Fruit fly (Drosophila melanogaster): ENCODE measurements around the gene wls.

The wls gene

DNA sequence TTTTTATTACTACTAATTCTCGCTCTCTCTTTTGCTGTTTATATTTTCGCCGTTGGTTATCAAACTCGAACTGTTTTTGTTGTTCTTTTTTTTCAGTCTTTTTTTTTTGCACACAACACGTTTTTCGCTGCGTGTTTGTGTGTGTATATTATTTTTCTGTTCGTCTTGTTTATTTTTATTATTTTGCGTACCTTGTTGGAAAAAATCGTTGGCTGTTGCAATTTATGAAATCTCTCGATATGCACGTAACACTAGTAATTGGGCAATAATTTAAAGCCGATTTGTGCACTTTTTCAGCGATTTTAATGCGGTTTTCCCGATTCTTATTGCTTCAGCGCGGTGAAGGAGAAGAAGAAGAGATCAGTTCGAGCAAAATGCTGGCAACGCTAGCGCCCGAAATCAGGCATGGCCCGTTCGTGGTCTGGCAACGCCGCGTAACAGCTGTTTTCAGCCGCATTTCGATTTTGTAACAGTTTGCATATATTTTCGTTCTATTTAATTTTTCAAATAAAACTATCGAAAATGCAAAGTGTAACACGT lies 48.9 kb downstream of the wls start, which contains the start of the genes FoxK and mRpL2:
TSS of gene FoxK (minus strand) at position 365 of the 540 bp plus-strand sequence.
TSS of gene mRpL2 (plus strand) at position 429 of the 540 bp plus-strand sequence.
- TF ChIP-seq CG13204 (GFP tag; optimal IDR thresholded peaks at IDR 0.05) (peak; percentile 89), CG4496 (GFP tag; IDR thresholded peaks at IDR 0.05) (peak; percentile 80), CG8301 (tag; optimal IDR thresholded peaks at IDR 0.05) (peak; percentile 82), CG12605 (GFP tag; IDR thresholded peaks at IDR 0.05) (peak; percentile 90), CG8159 (tag; optimal IDR thresholded peaks at IDR 0.05) (peak; percentile 84), gl (tag; optimal IDR thresholded peaks at IDR 0.05) (peak; percentile 95), rn (GFP tag; IDR thresholded peaks at IDR 0.05) (peak; percentile 39; the same call in 1 of the 2 replicates), D1 (tag; optimal IDR thresholded peaks at IDR 0.05) (peak; percentile 43), Snoo (tag; optimal IDR thresholded peaks at IDR 0.05) (peak; percentile 68), CG32121 (GFP tag; IDR thresholded peaks at IDR 0.05) (peak; percentile 63; the same call in 1 of the 2 replicates), Pif1B (GFP tag; optimal IDR thresholded peaks at IDR 0.05) (peak; percentile 92), fd96Ca (GFP tag; IDR thresholded peaks at IDR 0.05) (peak; percentile 69; the same call in 1 of the 3 replicates), Ets98B (GFP tag; IDR thresholded peaks at IDR 0.05) (peak; percentile 76), CG9948 (tag; optimal IDR thresholded peaks at IDR 0.05) (peak; percentile 66), CG10348 (GFP tag; IDR thresholded peaks at IDR 0.05) (no peak), CG15710 (tag; optimal IDR thresholded peaks at IDR 0.05) (peak; percentile 84), CG14655 (GFP tag; optimal IDR thresholded peaks at IDR 0.05) (peak; percentile 89), CG34367 (tag; optimal IDR thresholded peaks at IDR 0.05) (peak; percentile 87), EcR (GFP tag; optimal IDR thresholded peaks at IDR 0.05) (peak; percentile 17), CG17806 (tag; optimal IDR thresholded peaks at IDR 0.05) (peak; percentile 74), Pif1A (GFP tag; optimal IDR thresholded peaks at IDR 0.05) (peak; percentile 91)

DNA sequence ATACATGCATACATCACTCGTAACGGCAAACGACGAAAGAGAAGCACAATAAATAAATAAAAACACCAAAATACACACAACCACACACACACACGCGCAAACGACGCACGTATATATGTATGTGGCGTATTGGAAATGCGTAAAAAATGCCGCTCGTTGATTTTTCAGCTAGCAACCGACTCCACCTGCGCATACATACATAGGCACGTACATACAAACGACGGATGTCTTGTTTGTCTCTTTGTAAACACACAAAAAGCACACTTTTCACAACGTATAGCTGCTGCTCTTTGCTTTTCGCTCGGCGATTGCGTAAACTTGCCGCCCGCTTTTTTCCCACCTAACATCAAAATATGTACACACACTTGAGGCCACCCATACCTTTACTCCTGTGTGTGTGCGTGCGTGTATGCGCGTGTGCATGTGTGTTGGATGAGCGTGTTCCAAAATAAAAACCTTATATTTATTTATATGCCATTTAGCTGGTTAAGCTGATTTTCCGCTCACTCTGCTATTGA lies 49.5 kb downstream of the wls start:
- TF ChIP-seq CG10348 (GFP tag; IDR thresholded peaks at IDR 0.05) (no peak), D1 (tag; optimal IDR thresholded peaks at IDR 0.05) (no peak), rn (GFP tag; IDR thresholded peaks at IDR 0.05) (no peak), CG8301 (tag; optimal IDR thresholded peaks at IDR 0.05) (no peak)

DNA sequence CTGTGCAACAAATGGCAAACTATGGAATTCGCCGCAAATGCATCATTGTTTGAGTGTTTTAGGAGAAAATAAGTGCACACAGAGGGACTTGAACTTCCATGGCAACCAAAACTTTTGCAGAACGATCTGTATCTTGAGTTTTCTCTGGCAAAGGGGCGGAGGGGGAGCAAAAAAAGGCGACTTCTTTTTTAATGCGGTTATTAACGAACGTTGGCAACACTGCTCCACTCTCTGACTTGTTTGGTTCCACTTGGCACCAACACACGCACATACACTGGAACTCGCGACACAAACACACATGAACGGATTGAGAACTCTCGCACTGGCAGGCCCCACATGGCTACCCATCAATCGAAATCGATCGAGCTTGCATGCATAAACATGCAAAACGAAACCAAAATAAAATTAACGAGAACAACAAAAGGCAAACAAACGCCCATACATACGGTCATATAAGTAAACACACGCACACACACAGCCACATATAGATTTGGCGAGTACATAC lies 50.0 kb downstream of the wls start:
- TF ChIP-seq Ets98B (GFP tag; IDR thresholded peaks at IDR 0.05) (peak; percentile 29; the same call in 1 of the 2 replicates), D1 (tag; optimal IDR thresholded peaks at IDR 0.05) (no peak), Pif1B (GFP tag; optimal IDR thresholded peaks at IDR 0.05) (no peak), CG8159 (tag; optimal IDR thresholded peaks at IDR 0.05) (no peak), rn (GFP tag; IDR thresholded peaks at IDR 0.05) (peak; percentile 46), CG12605 (GFP tag; IDR thresholded peaks at IDR 0.05) (no peak), CG17806 (tag; optimal IDR thresholded peaks at IDR 0.05) (no peak), CG32121 (GFP tag; IDR thresholded peaks at IDR 0.05) (no peak), CG9948 (tag; optimal IDR thresholded peaks at IDR 0.05) (no peak), CG10348 (GFP tag; IDR thresholded peaks at IDR 0.05) (no peak), CG34367 (tag; optimal IDR thresholded peaks at IDR 0.05) (no peak), EcR (GFP tag; optimal IDR thresholded peaks at IDR 0.05) (no peak), CG15710 (tag; optimal IDR thresholded peaks at IDR 0.05) (no peak), fd96Ca (GFP tag; IDR thresholded peaks at IDR 0.05) (peak; percentile 50; the same call in 2 of the 3 replicates), CG14655 (GFP tag; optimal IDR thresholded peaks at IDR 0.05) (no peak), gl (tag; optimal IDR thresholded peaks at IDR 0.05) (no peak), CG4496 (GFP tag; IDR thresholded peaks at IDR 0.05) (peak; percentile 60; the same call in 2 of the 3 replicates), Pif1A (GFP tag; optimal IDR thresholded peaks at IDR 0.05) (no peak), CG13204 (GFP tag; optimal IDR thresholded peaks at IDR 0.05) (no peak), Snoo (tag; optimal IDR thresholded peaks at IDR 0.05) (no peak), CG8301 (tag; optimal IDR thresholded peaks at IDR 0.05) (no peak)

DNA sequence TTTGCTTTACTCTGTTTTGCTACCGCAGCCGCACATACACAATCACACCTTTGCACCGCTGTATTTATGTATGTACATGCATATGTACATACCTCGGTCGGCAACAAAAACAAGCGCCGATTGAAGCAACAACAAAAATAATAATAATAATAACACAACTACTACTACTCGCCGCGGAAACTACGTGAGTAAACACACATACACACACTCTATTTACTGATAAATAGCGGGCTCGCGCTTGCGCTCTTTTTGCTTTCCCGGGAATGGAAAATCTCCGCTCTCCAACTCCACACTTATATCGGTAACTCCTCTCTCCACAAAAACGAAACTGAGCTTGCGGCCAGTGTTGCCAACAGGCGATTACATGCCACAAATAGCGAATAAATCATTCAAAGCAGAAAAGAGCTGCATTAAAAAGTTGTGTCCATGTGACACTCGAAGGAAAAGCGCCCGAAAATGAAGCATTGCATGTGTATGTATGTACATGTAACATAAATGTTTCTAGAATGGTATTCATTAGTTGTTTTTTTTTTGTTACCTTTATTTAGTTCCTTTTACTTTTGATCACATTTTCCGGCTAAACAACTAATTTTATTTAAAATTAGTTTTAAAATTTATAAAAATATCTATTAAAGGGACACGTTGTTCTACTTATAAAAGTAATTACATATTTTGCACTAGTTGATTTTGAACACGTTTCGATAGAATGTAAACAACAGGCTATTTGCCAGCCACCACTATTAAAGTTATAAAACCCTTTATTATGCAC lies 50.6 kb downstream of the wls start:
- TF ChIP-seq gl (tag; optimal IDR thresholded peaks at IDR 0.05) (peak; percentile 55), Pif1A (GFP tag; optimal IDR thresholded peaks at IDR 0.05) (peak; percentile 42), CG14655 (GFP tag; optimal IDR thresholded peaks at IDR 0.05) (peak; percentile 2), CG32121 (GFP tag; IDR thresholded peaks at IDR 0.05) (peak; percentile 67), CG13204 (GFP tag; optimal IDR thresholded peaks at IDR 0.05) (peak; percentile 64), CG8159 (tag; optimal IDR thresholded peaks at IDR 0.05) (no peak), CG10348 (GFP tag; IDR thresholded peaks at IDR 0.05) (no peak), CG9948 (tag; optimal IDR thresholded peaks at IDR 0.05) (no peak), CG4496 (GFP tag; IDR thresholded peaks at IDR 0.05) (peak; percentile 59; the same call in 2 of the 3 replicates), CG15710 (tag; optimal IDR thresholded peaks at IDR 0.05) (no peak), CG12605 (GFP tag; IDR thresholded peaks at IDR 0.05) (peak; percentile 72), EcR (GFP tag; optimal IDR thresholded peaks at IDR 0.05) (peak; percentile 29), Snoo (tag; optimal IDR thresholded peaks at IDR 0.05) (no peak), CG34367 (tag; optimal IDR thresholded peaks at IDR 0.05) (no peak), CG17806 (tag; optimal IDR thresholded peaks at IDR 0.05) (no peak), Ets98B (GFP tag; IDR thresholded peaks at IDR 0.05) (peak; percentile 65), fd96Ca (GFP tag; IDR thresholded peaks at IDR 0.05) (peak; percentile 69; the same call in 2 of the 3 replicates)

DNA sequence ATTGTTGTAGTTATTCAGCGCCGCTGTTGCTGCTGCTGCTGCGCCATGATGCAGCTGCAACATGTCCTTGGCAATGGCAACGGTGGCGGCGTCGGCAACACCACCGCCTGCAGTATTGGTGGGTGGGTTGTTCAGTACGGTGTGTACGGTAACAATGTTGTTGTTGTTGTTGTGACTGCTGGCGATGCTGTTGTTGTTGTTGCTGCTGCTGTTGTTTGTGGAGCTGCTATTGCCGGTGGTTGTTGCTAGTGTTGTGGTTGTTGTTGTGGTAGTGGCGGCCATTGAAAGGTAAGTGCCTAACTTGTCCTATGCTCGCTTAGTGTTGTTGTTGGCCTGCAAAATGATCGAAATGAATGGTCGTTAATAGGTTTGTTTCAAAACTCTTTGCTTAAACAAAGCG lies 51.7 kb downstream of the wls start:
- TF ChIP-seq CG4496 (GFP tag; IDR thresholded peaks at IDR 0.05), result no peak
- no peak for TF ChIP-seq CG34367 (tag; optimal IDR thresholded peaks at IDR 0.05)
- no peak for TF ChIP-seq Ets98B (GFP tag; IDR thresholded peaks at IDR 0.05)
- TF ChIP-seq Snoo (tag; optimal IDR thresholded peaks at IDR 0.05), result no peak
- TF ChIP-seq CG15710 (tag; optimal IDR thresholded peaks at IDR 0.05), result no peak
- no peak for TF ChIP-seq rn (GFP tag; IDR thresholded peaks at IDR 0.05)
- TF ChIP-seq CG8301 (tag; optimal IDR thresholded peaks at IDR 0.05), result no peak
- TF ChIP-seq EcR (GFP tag; optimal IDR thresholded peaks at IDR 0.05), result no peak
- TF ChIP-seq fd96Ca (GFP tag; IDR thresholded peaks at IDR 0.05), result no peak
- no peak for TF ChIP-seq CG14655 (GFP tag; optimal IDR thresholded peaks at IDR 0.05)
- no peak for TF ChIP-seq gl (tag; optimal IDR thresholded peaks at IDR 0.05)
- no peak for TF ChIP-seq Pif1A (GFP tag; optimal IDR thresholded peaks at IDR 0.05)
- no peak for TF ChIP-seq CG32121 (GFP tag; IDR thresholded peaks at IDR 0.05)
- no peak for TF ChIP-seq CG9948 (tag; optimal IDR thresholded peaks at IDR 0.05)
- TF ChIP-seq CG12605 (GFP tag; IDR thresholded peaks at IDR 0.05), result no peak
- TF ChIP-seq Pif1B (GFP tag; optimal IDR thresholded peaks at IDR 0.05), result no peak
- TF ChIP-seq CG17806 (tag; optimal IDR thresholded peaks at IDR 0.05), result no peak
- TF ChIP-seq D1 (tag; optimal IDR thresholded peaks at IDR 0.05), result no peak

All from whole organism, pupa.